Fruit fly (Drosophila melanogaster): Measurements from ENCODE around the gene Rrp1.
A peak's percentile ranks its signal among the peaks of the same experiment; 100 is the strongest.

The Rrp1 gene

dm6 chr2L:3012780-3013179 lies 40.5 kb upstream of the Rrp1 start (continued):
- TF ChIP-seq Sox14 (GFP tag; optimal IDR thresholded peaks at IDR 0.05) (peak; percentile 60), CG10631 (GFP tag; optimal IDR thresholded peaks at IDR 0.05) (no peak), CG6163 (GFP tag; IDR thresholded peaks at IDR 0.05) (peak; percentile 89), CG6792 (GFP tag; optimal IDR thresholded peaks at IDR 0.05) (peak; percentile 37), fd59A (GFP tag; optimal IDR thresholded peaks at IDR 0.05) (peak; percentile 27), eg (GFP tag; IDR thresholded peaks at IDR 0.05) (peak; percentile 82), CG6276 (GFP tag; optimal IDR thresholded peaks at IDR 0.05) (peak; percentile 72), CG3919 (GFP tag; optimal IDR thresholded peaks at IDR 0.05) (peak; percentile 70), CG8119 (GFP tag; IDR thresholded peaks at IDR 0.05) (peak; percentile 76), CG4318 (GFP tag; optimal IDR thresholded peaks at IDR 0.05) (no peak), Eip93F (GFP tag; optimal IDR thresholded peaks at IDR 0.05) (no peak), dac (GFP tag; optimal IDR thresholded peaks at IDR 0.05) (peak; percentile 42), CG11902 (GFP tag; optimal IDR thresholded peaks at IDR 0.05) (no peak), Lpt (GFP tag; optimal IDR thresholded peaks at IDR 0.05) (peak; percentile 71), Ets21C (GFP tag; optimal IDR thresholded peaks at IDR 0.05) (no peak), CG15336 (GFP tag; IDR thresholded peaks at IDR 0.05) (peak; percentile 70), Ets96B (tag; optimal IDR thresholded peaks at IDR 0.05) (peak; percentile 46)

- peak; percentile 76 for TF ChIP-seq Sox15 (GFP tag; optimal IDR thresholded peaks at IDR 0.05)
- peak; percentile 83 for TF ChIP-seq Smox (GFP tag; optimal IDR thresholded peaks at IDR 0.05)
- TF ChIP-seq spab (GFP tag; optimal IDR thresholded peaks at IDR 0.05): peak; percentile 61
- peak; percentile 80 for TF ChIP-seq Sox14 (GFP tag; optimal IDR thresholded peaks at IDR 0.05)
- 0 out of 3 replicates have a peak, but pooled peaks have one; percentile 19 for TF ChIP-seq eg (GFP tag; IDR thresholded peaks at IDR 0.05)
- no peak for TF ChIP-seq dac (GFP tag; optimal IDR thresholded peaks at IDR 0.05)
- TF ChIP-seq esn (GFP tag; optimal IDR thresholded peaks at IDR 0.05): peak; percentile 90
- TF ChIP-seq CG6276 (GFP tag; optimal IDR thresholded peaks at IDR 0.05): no peak
- peak; percentile 47 for TF ChIP-seq CG32006 (GFP tag; optimal IDR thresholded peaks at IDR 0.05)
- peak; percentile 13 for TF ChIP-seq fd85E (GFP tag; optimal IDR thresholded peaks at IDR 0.05)
- peak; percentile 57; the same call in 1 of the 2 replicates for TF ChIP-seq CG15336 (GFP tag; IDR thresholded peaks at IDR 0.05)
- peak; percentile 81 for TF ChIP-seq CG10631 (GFP tag; optimal IDR thresholded peaks at IDR 0.05)
- peak; percentile 85 for TF ChIP-seq lz (GFP tag; optimal IDR thresholded peaks at IDR 0.05)
- peak; percentile 65 for TF ChIP-seq vri (GFP tag; optimal IDR thresholded peaks at IDR 0.05)
- TF ChIP-seq cyc (GFP tag; optimal IDR thresholded peaks at IDR 0.05): peak; percentile 88
- TF ChIP-seq CG31627 (GFP tag; optimal IDR thresholded peaks at IDR 0.05): peak; percentile 91
- TF ChIP-seq CG34406 (GFP tag; optimal IDR thresholded peaks at IDR 0.05): peak; percentile 81
- peak; percentile 90 for TF ChIP-seq Hr39 (GFP tag; optimal IDR thresholded peaks at IDR 0.05)
- peak; percentile 79 for TF ChIP-seq CG8632 (GFP tag; optimal IDR thresholded peaks at IDR 0.05)
- TF ChIP-seq dsx (GFP tag; optimal IDR thresholded peaks at IDR 0.05; ENCODE audit: poor library complexity, severe bottlenecking): peak; percentile 76
- peak; percentile 65 for TF ChIP-seq CG8319 (GFP tag; optimal IDR thresholded peaks at IDR 0.05)
- TF ChIP-seq Blimp-1 (GFP tag; optimal IDR thresholded peaks at IDR 0.05): peak; percentile 62
- TF ChIP-seq Hr4 (GFP tag; optimal IDR thresholded peaks at IDR 0.05): peak; percentile 1
- peak; percentile 81 for TF ChIP-seq Ets21C (GFP tag; optimal IDR thresholded peaks at IDR 0.05)
- peak; percentile 50 for TF ChIP-seq Eip93F (GFP tag; optimal IDR thresholded peaks at IDR 0.05)
- peak; percentile 88 for TF ChIP-seq Met (GFP tag; optimal IDR thresholded peaks at IDR 0.05)
- peak; percentile 17 for TF ChIP-seq CG9139 (GFP tag; optimal IDR thresholded peaks at IDR 0.05)
- TF ChIP-seq CG11762 (GFP tag; optimal IDR thresholded peaks at IDR 0.05; ENCODE audit: insufficient read depth): peak; percentile 62
- peak; percentile 85 for TF ChIP-seq Sox102F (GFP tag; optimal IDR thresholded peaks at IDR 0.05)
- peak; percentile 94 for TF ChIP-seq svp (GFP tag)
- no peak for TF ChIP-seq CG4318 (GFP tag; optimal IDR thresholded peaks at IDR 0.05)
- TF ChIP-seq fkh (GFP tag; optimal IDR thresholded peaks at IDR 0.05): no peak
- peak; percentile 77 for TF ChIP-seq CG11902 (GFP tag; optimal IDR thresholded peaks at IDR 0.05)
- TF ChIP-seq ss (GFP tag; optimal IDR thresholded peaks at IDR 0.05): peak; percentile 45 to 80
- TF ChIP-seq pdm3 (GFP tag; optimal IDR thresholded peaks at IDR 0.05): peak; percentile 86
- TF ChIP-seq fd59A (GFP tag; optimal IDR thresholded peaks at IDR 0.05): peak; percentile 71
- peak; percentile 88 for TF ChIP-seq topi (GFP tag; optimal IDR thresholded peaks at IDR 0.05)
- TF ChIP-seq achi (GFP tag; optimal IDR thresholded peaks at IDR 0.05): peak; percentile 78
- peak; percentile 74 for TF ChIP-seq net (GFP tag; optimal IDR thresholded peaks at IDR 0.05)
- no peak for TF ChIP-seq Hr38 (GFP tag; optimal IDR thresholded peaks at IDR 0.05)
- TF ChIP-seq salr (GFP tag; optimal IDR thresholded peaks at IDR 0.05): peak; percentile 27 to 68
- peak; percentile 74 for TF ChIP-seq CG10669 (GFP tag; optimal IDR thresholded peaks at IDR 0.05)
Measured at dm6 chr2L:3011484-3011883, 39.2 kb upstream of the Rrp1 start.

All from whole organism, prepupa.